Fruit fly (Drosophila melanogaster): ENCODE data around the gene Cdc14.

Gene Cdc14

DNA sequence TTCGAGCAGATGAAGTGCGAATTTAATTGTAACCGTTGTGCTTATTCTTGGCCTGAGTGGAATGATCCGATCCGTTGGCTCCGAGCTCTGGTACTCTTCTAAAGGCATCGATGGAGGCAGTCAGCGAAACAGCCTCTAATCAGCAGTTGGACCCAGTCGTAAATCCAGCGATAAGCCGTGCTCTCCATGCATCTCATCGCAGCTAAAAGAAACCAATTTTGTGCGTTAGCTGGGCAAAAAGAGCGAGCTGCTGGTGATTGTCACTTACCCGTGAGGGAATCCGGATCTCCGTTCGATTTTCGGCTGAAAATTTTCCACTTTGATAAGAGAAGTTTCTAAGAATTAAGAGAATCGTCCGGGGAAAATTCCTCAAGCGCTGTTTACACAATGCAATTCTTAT lies 14.6 kb downstream of the Cdc14 start, which contains the start of gene LKRSDH:
LKRSDH (minus strand) TSS at position 101 of the 400 bp plus-strand sequence.
- TF ChIP-seq h (optimal IDR thresholded peaks at IDR 0.05) (no peak), ttk (optimal IDR thresholded peaks at IDR 0.05) (no peak), Myc (optimal IDR thresholded peaks at IDR 0.05) (no peak), psq (optimal IDR thresholded peaks at IDR 0.05) (no peak), insv (optimal IDR thresholded peaks at IDR 0.05) (no peak), Sin3A (optimal IDR thresholded peaks at IDR 0.05) (no peak)

DNA sequence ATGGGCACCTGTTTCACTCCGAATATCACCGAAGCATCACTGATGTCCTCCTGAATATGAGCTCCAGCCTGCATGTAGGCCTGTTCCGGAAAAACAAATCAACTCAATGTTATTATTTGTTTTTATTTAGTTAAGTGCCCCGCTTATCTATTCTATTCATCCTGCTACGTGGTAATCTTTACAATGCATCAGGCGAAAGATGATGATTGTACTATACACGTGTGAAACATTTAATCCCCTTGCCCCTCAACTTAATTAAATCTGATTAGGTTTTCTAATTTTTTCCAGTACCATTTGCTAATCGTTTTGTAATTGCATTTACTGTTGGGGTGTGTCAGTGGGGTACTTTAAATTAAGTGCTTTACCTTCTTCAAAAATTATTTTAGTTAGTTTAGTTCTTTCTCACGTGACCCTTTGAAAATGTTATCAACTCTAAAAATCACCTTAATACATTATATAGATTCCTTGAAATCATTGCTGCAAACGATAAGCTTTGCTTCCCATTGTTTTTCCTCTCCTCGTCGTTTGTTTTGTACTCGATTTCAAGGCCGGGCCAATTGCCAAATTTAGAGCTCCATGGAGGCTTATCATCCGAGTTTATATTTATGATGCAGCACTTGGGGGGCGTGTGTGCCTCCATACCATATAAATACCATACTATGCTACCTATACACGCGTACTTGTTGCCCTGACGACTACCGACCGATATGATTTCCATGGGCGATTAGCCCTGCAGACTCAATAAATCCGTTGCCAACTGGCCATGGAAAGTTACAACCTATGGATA lies 15.6 kb downstream of the Cdc14 start:
- no peak for TF ChIP-seq psq (optimal IDR thresholded peaks at IDR 0.05)

DNA sequence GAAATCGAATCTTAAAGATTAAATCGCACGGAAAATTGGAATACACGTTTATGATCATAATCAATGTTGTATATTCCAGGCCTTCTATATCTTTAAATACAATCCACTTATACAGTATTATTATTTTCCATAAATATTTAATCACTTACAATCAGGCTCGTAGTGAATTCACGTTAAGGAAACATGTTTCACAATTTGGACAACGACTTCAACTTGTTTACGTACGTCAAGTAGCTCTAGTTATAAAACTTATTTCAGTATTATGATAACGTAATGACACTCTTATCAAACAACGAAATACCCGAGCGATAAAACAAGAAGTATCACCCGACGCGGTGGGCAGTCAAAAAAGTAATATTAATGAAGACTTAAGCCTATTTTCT lies 19.2 kb downstream of the Cdc14 start:
- TF ChIP-seq ttk (optimal IDR thresholded peaks at IDR 0.05) (no peak), Myc (optimal IDR thresholded peaks at IDR 0.05) (no peak), h (optimal IDR thresholded peaks at IDR 0.05) (no peak), Sin3A (optimal IDR thresholded peaks at IDR 0.05) (no peak), psq (optimal IDR thresholded peaks at IDR 0.05) (no peak), insv (optimal IDR thresholded peaks at IDR 0.05) (no peak)

DNA sequence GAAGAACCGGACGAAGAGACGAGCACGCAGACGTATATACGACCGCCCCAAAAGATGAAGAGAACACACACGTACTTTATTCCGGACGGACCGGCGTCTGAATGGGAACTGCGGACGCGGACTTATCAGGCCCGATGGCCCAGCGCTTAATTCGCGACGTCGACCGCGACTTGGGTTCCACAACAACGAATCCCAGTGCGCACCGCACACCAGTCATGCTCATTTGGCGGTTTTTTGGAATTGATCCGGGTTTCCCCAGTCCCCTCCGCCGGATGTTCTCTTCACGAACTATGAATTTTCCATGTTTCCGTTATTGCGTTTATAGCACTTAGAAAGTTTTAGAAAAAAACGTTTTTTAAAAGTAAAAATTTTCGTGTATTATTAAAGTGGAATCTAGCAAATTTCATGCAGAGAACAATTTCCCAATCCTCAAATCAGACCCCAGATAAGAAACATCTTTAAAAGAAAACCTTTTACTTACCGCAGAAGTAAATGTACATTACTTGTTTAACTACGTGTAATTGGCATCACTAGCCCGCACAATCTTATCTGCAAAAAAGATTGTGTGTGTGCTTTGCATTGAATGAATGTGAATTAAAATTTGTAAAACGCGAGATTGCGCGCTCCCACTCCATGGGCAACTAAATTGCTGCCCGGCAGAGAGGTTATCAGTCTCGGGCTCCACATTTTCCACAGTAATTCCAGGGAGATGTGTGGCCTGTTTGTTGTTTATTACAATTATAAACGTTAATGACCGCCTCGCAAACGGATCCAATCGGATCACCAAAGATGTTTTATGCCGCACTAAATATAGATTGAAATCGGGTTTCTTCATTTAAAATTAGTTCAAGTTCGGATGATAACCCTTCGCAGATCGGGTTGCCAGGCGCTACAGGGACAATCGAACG lies 19.8 kb downstream of the Cdc14 start, which contains the start of gene CG7149:
CG7149 (minus strand) TSS at position 110 of the 908 bp plus-strand sequence.
- TF ChIP-seq h (optimal IDR thresholded peaks at IDR 0.05), result no peak

DNA sequence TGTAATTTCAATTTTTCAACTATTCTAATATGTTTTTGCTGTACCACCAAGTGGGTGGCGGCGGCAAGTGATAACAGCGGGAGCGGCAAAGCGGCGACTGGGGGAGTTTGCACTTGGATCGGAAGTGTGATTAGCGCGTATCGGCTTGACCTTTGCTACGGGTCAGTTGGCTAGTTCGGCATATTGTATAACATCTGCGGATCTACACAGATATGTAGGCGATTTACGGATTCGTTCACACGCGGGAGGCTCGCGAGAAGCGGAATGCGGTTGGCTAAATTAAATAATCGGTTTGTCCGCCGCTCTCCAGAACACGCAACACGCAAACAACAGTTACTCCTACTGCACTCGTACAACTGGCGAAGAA lies 20.4 kb downstream of the Cdc14 start:
- no peak for TF ChIP-seq Sin3A (optimal IDR thresholded peaks at IDR 0.05)

DNA sequence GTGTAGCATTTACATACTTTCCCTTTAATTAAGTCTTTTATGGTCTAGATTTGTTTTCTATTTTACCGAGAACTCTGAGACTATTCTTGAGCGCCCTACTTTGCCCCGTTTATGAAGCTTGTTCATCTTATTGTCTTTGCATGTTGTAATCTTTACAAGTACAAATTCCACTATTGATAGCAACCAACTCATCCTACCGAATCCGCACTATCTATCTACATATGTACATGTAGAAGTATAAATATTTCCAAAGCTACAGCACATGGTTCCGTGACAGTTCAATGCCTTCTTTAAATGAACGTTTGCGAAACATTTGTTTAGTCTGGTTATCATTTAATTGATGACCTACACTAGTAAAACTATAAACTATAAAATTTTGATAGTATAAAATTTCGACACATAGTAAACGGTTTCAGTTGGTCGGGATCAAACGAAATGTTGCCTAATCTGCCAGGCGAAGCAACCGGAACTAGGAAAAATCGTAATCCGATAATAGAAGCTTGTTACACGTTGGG lies 21.5 kb downstream of the Cdc14 start:
- no peak for TF ChIP-seq insv (optimal IDR thresholded peaks at IDR 0.05)
- no peak for TF ChIP-seq Myc (optimal IDR thresholded peaks at IDR 0.05)
- TF ChIP-seq h (optimal IDR thresholded peaks at IDR 0.05), result no peak
- no peak for TF ChIP-seq ttk (optimal IDR thresholded peaks at IDR 0.05)
- TF ChIP-seq psq (optimal IDR thresholded peaks at IDR 0.05), result no peak
- TF ChIP-seq Sin3A (optimal IDR thresholded peaks at IDR 0.05), result no peak

DNA sequence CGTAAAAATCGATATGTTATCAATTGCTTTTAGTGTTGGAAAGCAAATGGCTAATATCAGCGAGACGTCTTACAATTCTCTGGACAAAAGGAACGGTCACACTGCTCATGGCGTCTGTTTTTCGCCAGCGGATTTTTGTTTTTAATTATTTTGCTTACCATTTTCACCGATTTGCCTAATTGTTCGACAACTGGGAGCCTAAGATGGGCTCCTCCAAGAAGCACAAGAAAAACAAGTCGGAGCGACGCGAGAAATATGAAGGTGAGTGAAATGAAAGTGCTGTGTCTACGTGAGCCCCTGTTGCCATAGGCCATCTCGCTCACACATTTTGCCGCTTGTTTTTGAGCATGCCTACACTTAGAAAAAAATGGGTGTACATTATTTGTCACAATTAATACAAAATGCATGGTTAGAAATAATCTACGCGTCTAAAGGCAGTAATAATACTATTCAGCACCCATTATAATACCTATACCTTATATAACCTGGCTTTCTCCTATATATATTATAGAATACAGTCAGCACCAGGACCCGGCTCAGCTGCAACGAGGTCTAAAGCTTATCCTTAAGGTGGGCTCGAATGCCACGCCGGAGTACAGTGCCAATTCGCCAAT lies 27.6 kb downstream of the Cdc14 start, which contains the start of gene Brd7-9:
Brd7-9 (plus strand) TSS at position 78 of the 614 bp plus-strand sequence.
- no peak for TF ChIP-seq insv (optimal IDR thresholded peaks at IDR 0.05)
- no peak for TF ChIP-seq ttk (optimal IDR thresholded peaks at IDR 0.05)
- no peak for TF ChIP-seq Sin3A (optimal IDR thresholded peaks at IDR 0.05)
- no peak for TF ChIP-seq h (optimal IDR thresholded peaks at IDR 0.05)
- TF ChIP-seq psq (optimal IDR thresholded peaks at IDR 0.05), result no peak

DNA sequence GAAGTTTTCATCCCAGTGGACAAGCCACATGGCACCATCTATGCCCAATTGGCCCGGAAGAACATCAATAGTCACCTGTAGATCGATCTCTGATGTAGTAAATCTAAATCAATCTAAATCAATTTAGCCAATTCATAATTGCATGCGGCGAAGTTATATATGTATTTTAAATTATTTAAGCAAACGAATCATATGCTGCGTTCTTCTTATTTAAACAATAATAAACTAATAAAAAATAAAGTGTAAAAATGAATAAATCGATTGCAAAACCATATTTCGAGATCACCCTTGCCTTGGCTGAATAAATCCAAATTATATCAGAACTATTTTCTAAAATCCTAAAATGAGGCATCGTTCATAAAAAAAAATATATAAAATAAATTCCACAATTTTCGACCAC lies 29.3 kb downstream of the Cdc14 start, which contains the start of gene CG7164:
CG7164 (plus strand) TSS at position 301 of the 400 bp plus-strand sequence.
- TF ChIP-seq Myc (optimal IDR thresholded peaks at IDR 0.05) (no peak), Sin3A (optimal IDR thresholded peaks at IDR 0.05) (no peak), h (optimal IDR thresholded peaks at IDR 0.05) (no peak), psq (optimal IDR thresholded peaks at IDR 0.05) (no peak), insv (optimal IDR thresholded peaks at IDR 0.05) (no peak), ttk (optimal IDR thresholded peaks at IDR 0.05) (no peak)

DNA sequence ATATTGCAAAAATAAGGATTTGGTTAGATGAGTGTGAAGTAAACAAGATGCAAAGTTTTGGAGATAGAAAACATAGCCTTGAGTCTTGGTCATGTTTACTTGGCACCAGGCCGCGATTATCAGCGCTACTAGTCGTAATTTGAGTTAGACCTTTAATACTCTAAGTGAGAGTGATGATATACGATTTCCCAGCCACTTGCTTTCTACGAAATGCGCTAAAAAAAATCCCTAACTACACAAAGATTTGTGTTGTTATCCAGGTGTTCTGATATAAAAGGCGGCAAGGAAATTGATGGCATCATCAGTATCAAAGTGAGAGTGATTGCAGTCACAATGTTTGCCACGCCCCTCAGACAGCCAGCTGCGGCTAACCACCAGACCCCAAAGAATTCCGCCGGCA lies 30.7 kb downstream of the Cdc14 start, which contains the start of gene Uro:
Uro (plus strand) TSS at position 301 of the 400 bp plus-strand sequence.
- TF ChIP-seq ttk (optimal IDR thresholded peaks at IDR 0.05) (no peak), Sin3A (optimal IDR thresholded peaks at IDR 0.05) (no peak), insv (optimal IDR thresholded peaks at IDR 0.05) (no peak), psq (optimal IDR thresholded peaks at IDR 0.05) (no peak), h (optimal IDR thresholded peaks at IDR 0.05) (no peak), Myc (optimal IDR thresholded peaks at IDR 0.05) (no peak)

DNA sequence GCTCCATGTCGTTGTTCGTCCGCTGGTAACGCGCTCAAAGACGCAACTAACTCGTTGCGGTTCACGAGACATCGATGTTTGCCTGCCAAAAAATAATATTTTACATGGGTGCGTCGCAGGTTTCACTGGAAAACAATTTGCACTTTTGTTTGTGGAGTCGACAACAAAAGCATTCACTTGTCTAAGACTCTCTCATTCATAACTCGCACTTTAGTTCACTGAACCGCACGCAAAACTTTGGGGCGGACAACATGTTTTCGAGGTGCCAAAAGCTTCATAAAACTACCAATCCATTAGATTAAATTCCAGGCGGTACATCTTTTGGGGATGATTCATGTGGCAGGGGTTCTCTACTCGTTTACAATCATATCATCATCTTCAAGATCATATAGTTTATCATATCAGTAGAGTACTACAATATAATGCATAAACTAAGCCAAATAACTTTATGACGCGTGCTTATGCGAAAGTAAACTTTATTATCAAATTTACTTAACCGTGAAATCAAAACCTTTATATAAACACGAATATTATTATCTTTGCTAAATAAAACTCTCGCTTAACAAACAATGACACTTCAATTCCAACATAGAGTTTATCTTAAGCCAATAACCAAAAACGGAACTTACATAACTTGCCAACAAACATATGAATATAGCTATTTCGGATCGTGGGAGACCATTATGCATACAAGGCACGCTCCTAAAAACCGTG lies 32.4 kb downstream of the Cdc14 start, which contains the start of gene CG7179:
CG7179 (minus strand) TSS at position 51 of the 714 bp plus-strand sequence.
- TF ChIP-seq insv (optimal IDR thresholded peaks at IDR 0.05) (no peak), ttk (optimal IDR thresholded peaks at IDR 0.05) (no peak), Sin3A (optimal IDR thresholded peaks at IDR 0.05) (no peak), psq (optimal IDR thresholded peaks at IDR 0.05) (no peak), h (optimal IDR thresholded peaks at IDR 0.05) (no peak), Myc (optimal IDR thresholded peaks at IDR 0.05) (no peak)

DNA sequence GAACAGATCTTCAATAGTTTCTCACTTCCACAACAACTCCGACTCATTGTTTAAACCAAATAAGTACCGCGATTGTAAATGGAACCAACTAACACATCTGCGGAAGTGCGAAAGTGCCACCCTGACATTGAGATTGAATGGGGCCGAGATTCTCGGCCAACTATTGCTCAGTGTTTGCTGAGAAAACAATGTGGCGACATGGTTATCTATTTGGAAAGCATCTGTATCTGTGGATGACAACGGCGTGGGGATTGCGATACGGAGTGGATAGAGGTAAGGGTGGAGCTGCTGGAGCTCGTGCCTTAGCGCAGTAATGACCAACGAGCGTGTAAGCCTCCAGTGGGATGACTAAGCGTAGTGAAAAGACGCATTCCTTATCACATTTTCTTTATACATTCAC lies 35.2 kb downstream of the Cdc14 start:
- TF ChIP-seq psq (optimal IDR thresholded peaks at IDR 0.05) (no peak), Myc (optimal IDR thresholded peaks at IDR 0.05) (no peak), insv (optimal IDR thresholded peaks at IDR 0.05) (no peak), ttk (optimal IDR thresholded peaks at IDR 0.05) (no peak), h (optimal IDR thresholded peaks at IDR 0.05) (no peak), Sin3A (optimal IDR thresholded peaks at IDR 0.05) (no peak)
